Worm (Caenorhabditis elegans): Measurements from ENCODE around the gene nhl-1.

The nhl-1 gene

ce11 chrIII:9109172-9109571, 44.5 kb downstream of the nhl-1 start, which contains the start of gene cya-1:
Gene cya-1, minus strand, starts transcription at chrIII:9109272.
- TF ChIP-seq hpl-2 (GFP tag; optimal IDR thresholded peaks at IDR 0.05) (no peak), nhr-11 (tag; optimal IDR thresholded peaks at IDR 0.05) (no peak), unc-86 (tag; optimal IDR thresholded peaks at IDR 0.05) (no peak), hlh-17 (GFP tag; optimal IDR thresholded peaks at IDR 0.05; ENCODE audit: borderline replicate concordance) (no peak), ztf-11 (tag; optimal IDR thresholded peaks at IDR 0.05) (no peak), pag-3 (tag; optimal IDR thresholded peaks at IDR 0.05; ENCODE audit: borderline replicate concordance, insufficient read depth) (no peak), pqm-1 (tag; optimal IDR thresholded peaks at IDR 0.05) (no peak), ets-5 (GFP tag; IDR thresholded peaks at IDR 0.05) (no peak), lin-15B (tag; optimal IDR thresholded peaks at IDR 0.05) (no peak), lin-13 (GFP tag; optimal IDR thresholded peaks at IDR 0.05) (no peak), skn-1 (tag; optimal IDR thresholded peaks at IDR 0.05) (no peak), nhr-71 (tag; optimal IDR thresholded peaks at IDR 0.05) (no peak), nhr-237 (tag; optimal IDR thresholded peaks at IDR 0.05) (no peak), nhr-85 (tag) (no peak), egl-13 (tag; optimal IDR thresholded peaks at IDR 0.05) (no peak), vab-15 (tag; optimal IDR thresholded peaks at IDR 0.05) (no peak), elt-2 (tag; optimal IDR thresholded peaks at IDR 0.05) (no peak), ces-1 (GFP tag; optimal IDR thresholded peaks at IDR 0.05) (no peak), lir-3 (tag; optimal IDR thresholded peaks at IDR 0.05; ENCODE audit: poor library complexity) (no peak), C34B4.2 (tag; optimal IDR thresholded peaks at IDR 0.05) (no peak)

- TF ChIP-seq blmp-1 (tag; optimal IDR thresholded peaks at IDR 0.05) (peak; percentile 51), lin-14 (GFP tag; optimal IDR thresholded peaks at IDR 0.05) (peak; percentile 6), lin-15B (tag; optimal IDR thresholded peaks at IDR 0.05) (no peak), elt-3 (tag; optimal IDR thresholded peaks at IDR 0.05) (peak in 1 of 6 experiments; percentile 61), nhr-85 (tag) (peak; percentile 55)
Measured at ce11 chrIII:9105653-9106052, 48.1 kb downstream of the nhl-1 start.

- TF ChIP-seq unc-130 (tag; optimal IDR thresholded peaks at IDR 0.05) (no peak), isw-1 (GFP tag; IDR thresholded peaks at IDR 0.05) (no peak), ceh-8 (GFP tag; optimal IDR thresholded peaks at IDR 0.05) (no peak), hlh-4 (tag; optimal IDR thresholded peaks at IDR 0.05) (no peak), egl-13 (tag; optimal IDR thresholded peaks at IDR 0.05) (no peak), lsy-2 (tag; optimal IDR thresholded peaks at IDR 0.05) (no peak), nhr-12 (tag; optimal IDR thresholded peaks at IDR 0.05) (no peak), lin-14 (GFP tag; optimal IDR thresholded peaks at IDR 0.05) (peak; percentile 9), efl-3 (GFP tag; optimal IDR thresholded peaks at IDR 0.05) (no peak), mep-1 (tag; optimal IDR thresholded peaks at IDR 0.05) (no peak), ztf-4 (tag; optimal IDR thresholded peaks at IDR 0.05) (no peak), C34B4.2 (tag; optimal IDR thresholded peaks at IDR 0.05) (no peak), sptf-1 (tag; optimal IDR thresholded peaks at IDR 0.05) (no peak), nhr-90 (tag; optimal IDR thresholded peaks at IDR 0.05; ENCODE audit: poor library complexity) (peak; percentile 66), C04F5.9 (tag; optimal IDR thresholded peaks at IDR 0.05) (no peak), snpc-4 (tag; optimal IDR thresholded peaks at IDR 0.05) (peak; percentile 29), nhr-84 (tag; optimal IDR thresholded peaks at IDR 0.05) (no peak), ets-5 (GFP tag; IDR thresholded peaks at IDR 0.05) (no peak), egl-27 (tag; optimal IDR thresholded peaks at IDR 0.05) (no peak), hlh-17 (GFP tag; optimal IDR thresholded peaks at IDR 0.05; ENCODE audit: borderline replicate concordance) (no peak), alr-1 (tag; optimal IDR thresholded peaks at IDR 0.05; ENCODE audit: borderline replicate concordance) (no peak), nhr-11 (tag; optimal IDR thresholded peaks at IDR 0.05) (no peak), ceh-82 (tag; optimal IDR thresholded peaks at IDR 0.05) (peak in 1 of 3 experiments; percentile 39), C16A3.4 (tag; optimal IDR thresholded peaks at IDR 0.05) (no peak), mab-9 (GFP tag; IDR thresholded peaks at IDR 0.05) (no peak), zag-1 (tag; optimal IDR thresholded peaks at IDR 0.05) (no peak), nhr-28 (tag; optimal IDR thresholded peaks at IDR 0.05) (no peak), nhr-20 (tag; optimal IDR thresholded peaks at IDR 0.05) (peak; percentile 48), elt-3 (tag; optimal IDR thresholded peaks at IDR 0.05) (no peak), irx-1 (tag; optimal IDR thresholded peaks at IDR 0.05) (no peak), zip-4 (GFP tag; optimal IDR thresholded peaks at IDR 0.05) (peak; percentile 17), fkh-8 (tag; optimal IDR thresholded peaks at IDR 0.05) (no peak), F16B12.6 (tag; optimal IDR thresholded peaks at IDR 0.05) (peak; percentile 6), nhr-85 (tag) (no peak)
Measured at ce11 chrIII:9104060-9104459, 49.6 kb downstream of the nhl-1 start.

All from whole organism, L1 larva.